Fruit fly (Drosophila melanogaster): ENCODE data around the gene mtSSB.
A peak's percentile ranks its signal among the peaks of the same experiment; 100 is the strongest.

mtSSB gene

dm6 chr3R:16228719-16229704 is 24.0 kb upstream of the mtSSB start (continued):
- TF ChIP-seq CG31441 (GFP tag; IDR thresholded peaks at IDR 0.05) (no peak), CG12104 (GFP tag; optimal IDR thresholded peaks at IDR 0.05) (no peak), ems (GFP tag; optimal IDR thresholded peaks at IDR 0.05) (no peak), pita (GFP tag; optimal IDR thresholded peaks at IDR 0.05) (no peak), Neu2 (GFP tag; optimal IDR thresholded peaks at IDR 0.05; ENCODE audit: borderline replicate concordance) (no peak), jigr1 (GFP tag; IDR thresholded peaks at IDR 0.05) (no peak), CG9609 (GFP tag; optimal IDR thresholded peaks at IDR 0.05) (no peak), BtbVII (GFP tag; optimal IDR thresholded peaks at IDR 0.05) (no peak), CG33557 (GFP tag; optimal IDR thresholded peaks at IDR 0.05) (no peak), croc (GFP tag; conservative IDR thresholded peaks at IDR 0.05) (no peak), unc-4 (GFP tag; IDR thresholded peaks at IDR 0.05; ENCODE audit: partially characterized antibody) (no peak), kay (GFP tag; optimal IDR thresholded peaks at IDR 0.05) (no peak), fu2 (GFP tag; optimal IDR thresholded peaks at IDR 0.05) (no peak), Jarid2 (GFP tag; optimal IDR thresholded peaks at IDR 0.05) (peak; percentile 20), bab2 (GFP tag; optimal IDR thresholded peaks at IDR 0.05) (no peak), her (GFP tag; optimal IDR thresholded peaks at IDR 0.05) (no peak), CG17385 (GFP tag; optimal IDR thresholded peaks at IDR 0.05) (peak; percentile 62), CG8281 (tag; optimal IDR thresholded peaks at IDR 0.05) (no peak), CG7271 (tag; optimal IDR thresholded peaks at IDR 0.05) (no peak), dimm (GFP tag; IDR thresholded peaks at IDR 0.05) (no peak), CG4730 (GFP tag; IDR thresholded peaks at IDR 0.05) (no peak), Lpt (GFP tag; optimal IDR thresholded peaks at IDR 0.05) (no peak), CG16863 (GFP tag; optimal IDR thresholded peaks at IDR 0.05) (no peak), CG9727 (GFP tag; optimal IDR thresholded peaks at IDR 0.05) (no peak), CG17612 (GFP tag; IDR thresholded peaks at IDR 0.05) (no peak), CG1603 (tag; optimal IDR thresholded peaks at IDR 0.05) (no peak), CG13424 (tag; optimal IDR thresholded peaks at IDR 0.05) (no peak), CG34376 (GFP tag; optimal IDR thresholded peaks at IDR 0.05) (no peak), chinmo (GFP tag; IDR thresholded peaks at IDR 0.05; ENCODE audit: partially characterized antibody) (no peak), scrt (GFP tag; optimal IDR thresholded peaks at IDR 0.05) (peak; percentile 79), CG10321 (GFP tag; IDR thresholded peaks at IDR 0.05) (no peak), gsb (GFP tag; IDR thresholded peaks at IDR 0.05) (no peak), Sin3A (optimal IDR thresholded peaks at IDR 0.05) (no peak), sisA (GFP tag; IDR thresholded peaks at IDR 0.05) (no peak), twi (tag; optimal IDR thresholded peaks at IDR 0.05) (peak; percentile 92), Rfx (GFP tag; IDR thresholded peaks at IDR 0.05) (no peak), CG17568 (GFP tag; optimal IDR thresholded peaks at IDR 0.05) (no peak), CG15601 (tag; optimal IDR thresholded peaks at IDR 0.05) (no peak), dm (GFP tag; optimal IDR thresholded peaks at IDR 0.05) (no peak), D19B (GFP tag; optimal IDR thresholded peaks at IDR 0.05) (no peak), jing (GFP tag; optimal IDR thresholded peaks at IDR 0.05) (no peak), H15 (GFP tag; IDR thresholded peaks at IDR 0.05) (no peak), sens (GFP tag) (peak; percentile 72), CG1647 (GFP tag; optimal IDR thresholded peaks at IDR 0.05) (no peak), Atf3 (GFP tag; optimal IDR thresholded peaks at IDR 0.05) (no peak), z (GFP tag; IDR thresholded peaks at IDR 0.05) (no peak), toy (GFP tag; IDR thresholded peaks at IDR 0.05) (no peak), bowl (GFP tag; IDR thresholded peaks at IDR 0.05) (no peak), CG4328 (GFP tag; optimal IDR thresholded peaks at IDR 0.05) (no peak)

Measured in whole organism, embryonic.